Worm (Caenorhabditis elegans) whole organism, midembryonic: ENCODE data around the gene emb-9.

Experiments used
- T22C8.4 ChIP-seq: fragments of 200-800 bp; sonication (Bioruptor generic); IDR thresholded peaks from 2 replicates; pipeline ENCODE4 v1.3.6; 2022; ENCODE audit warnings: missing genetic modification characterization, missing compliant biosample characterization
- cog-1 ChIP-seq: sonication (generic microtip); optimal IDR thresholded peaks from 2 replicates; lab custom pipeline; 2016; ENCODE audit warnings: missing genetic modification characterization, missing compliant biosample characterization
- flt-1 ChIP-seq: fragments of 200-800 bp; sonication (Bioruptor generic); IDR thresholded peaks from 2 replicates; pipeline ENCODE4 v1.3.6; 2022; ENCODE audit warnings: missing genetic modification characterization, missing compliant biosample characterization
- klf-2 ChIP-seq: fragments of 200-800 bp; sonication (Bioruptor generic); conservative IDR thresholded peaks from 2 replicates; pipeline ENCODE4 v1.3.6; 2022; ENCODE audit warnings: missing genetic modification reagents, missing genetic modification characterization, missing compliant biosample characterization
- med-1 ChIP-seq: sonication (generic microtip); optimal IDR thresholded peaks from 2 replicates; lab custom pipeline; 2017; ENCODE audit warnings: missing genetic modification characterization, mild to moderate bottlenecking, missing compliant biosample characterization, antibody characterized with exemption, missing genetic modification reagents; ENCODE audit not compliant: insufficient read depth
- ref-1 ChIP-seq: fragments of 200-800 bp; sonication (Bioruptor generic); conservative IDR thresholded peaks from 2 replicates; pipeline ENCODE4 v1.3.6; 2022; ENCODE audit warnings: missing genetic modification reagents, missing genetic modification characterization, missing compliant biosample characterization
- tab-1 ChIP-seq: fragments of 200-800 bp; sonication (Bioruptor generic); IDR thresholded peaks from 2 replicates; pipeline ENCODE4 v1.3.6; 2022; ENCODE audit warnings: missing genetic modification characterization, missing compliant biosample characterization
- ztf-23 ChIP-seq: fragments of 200-800 bp; sonication (Bioruptor generic); IDR thresholded peaks from 2 replicates; pipeline ENCODE4 v1.3.6; 2022; ENCODE audit warnings: missing genetic modification reagents, missing genetic modification characterization, missing compliant biosample characterization
- ztf-29 ChIP-seq: fragments of 200-800 bp; sonication (Bioruptor generic); IDR thresholded peaks from 2 replicates; pipeline ENCODE4 v1.3.6; 2022; ENCODE audit warnings: missing genetic modification reagents, missing genetic modification characterization, missing compliant biosample characterization

emb-9 gene

DNA sequence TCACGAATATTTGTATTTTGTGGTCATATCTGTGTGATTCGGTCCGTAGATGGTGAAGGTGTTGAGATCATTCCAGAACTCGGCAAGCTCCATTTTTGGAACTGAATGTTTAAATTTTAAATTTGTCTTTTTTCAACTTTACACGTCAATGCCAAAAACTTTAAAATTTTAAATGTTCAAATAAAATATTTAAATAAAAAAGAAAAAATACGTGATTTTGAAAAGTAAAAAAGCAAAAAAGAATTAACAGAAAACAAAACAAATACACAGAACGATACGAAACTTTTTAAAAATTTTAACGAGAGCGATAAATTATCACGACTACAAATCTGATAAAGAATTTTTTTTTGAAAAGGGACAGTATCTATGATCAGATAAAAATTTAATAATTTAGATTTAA lies 10.1 kb downstream of the emb-9 start, which contains the start of gene elo-4:
elo-4 (minus strand) TSS at position 101 of the 400 bp plus-strand sequence.
- TF ChIP-seq ref-1 (GFP tag; lab: Robert Waterston, UW) = no peak
- TF ChIP-seq cog-1 (tag; lab: Kevin White, UChicago) = no peak
- no peak for TF ChIP-seq flt-1 (GFP tag; lab: Robert Waterston, UW)
- TF ChIP-seq ztf-29 (GFP tag; lab: Robert Waterston, UW) = no peak
- TF ChIP-seq T22C8.4 (GFP tag; lab: Robert Waterston, UW) = no peak
- TF ChIP-seq klf-2 (GFP tag; lab: Robert Waterston, UW) = no peak
- TF ChIP-seq ztf-23 (GFP tag; lab: Robert Waterston, UW) = no peak
- TF ChIP-seq med-1 (GFP tag; lab: Kevin White, UChicago) = no peak
- no peak for TF ChIP-seq tab-1 (GFP tag; lab: Robert Waterston, UW)

DNA sequence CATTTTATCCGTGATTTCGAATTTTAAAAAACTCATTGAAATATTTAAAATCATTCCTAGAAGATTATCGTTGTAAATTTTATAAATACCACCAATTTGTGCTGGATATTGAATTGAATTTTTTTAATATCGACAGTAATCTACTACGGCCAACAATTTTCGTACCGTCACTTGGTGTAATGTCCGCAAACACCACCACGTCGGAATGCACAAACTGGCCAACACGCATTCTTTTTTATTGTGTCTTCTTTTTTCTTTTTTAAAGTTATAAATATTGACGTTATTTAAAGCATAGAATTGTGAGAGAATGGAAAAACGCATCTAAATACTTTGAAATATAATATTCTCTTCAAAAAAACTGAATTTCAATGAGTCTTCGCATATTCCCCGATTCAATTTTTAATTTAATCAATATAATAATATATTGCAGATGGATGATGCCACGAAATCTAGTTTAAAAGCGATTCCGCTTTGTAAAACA lies 13.1 kb downstream of the emb-9 start, which contains the start of gene ufc-1:
ufc-1 (plus strand) TSS at position 431 of the 481 bp plus-strand sequence.
- TF ChIP-seq tab-1 (GFP tag; lab: Robert Waterston, UW) (no peak), klf-2 (GFP tag; lab: Robert Waterston, UW) (no peak), ztf-29 (GFP tag; lab: Robert Waterston, UW) (no peak)

DNA sequence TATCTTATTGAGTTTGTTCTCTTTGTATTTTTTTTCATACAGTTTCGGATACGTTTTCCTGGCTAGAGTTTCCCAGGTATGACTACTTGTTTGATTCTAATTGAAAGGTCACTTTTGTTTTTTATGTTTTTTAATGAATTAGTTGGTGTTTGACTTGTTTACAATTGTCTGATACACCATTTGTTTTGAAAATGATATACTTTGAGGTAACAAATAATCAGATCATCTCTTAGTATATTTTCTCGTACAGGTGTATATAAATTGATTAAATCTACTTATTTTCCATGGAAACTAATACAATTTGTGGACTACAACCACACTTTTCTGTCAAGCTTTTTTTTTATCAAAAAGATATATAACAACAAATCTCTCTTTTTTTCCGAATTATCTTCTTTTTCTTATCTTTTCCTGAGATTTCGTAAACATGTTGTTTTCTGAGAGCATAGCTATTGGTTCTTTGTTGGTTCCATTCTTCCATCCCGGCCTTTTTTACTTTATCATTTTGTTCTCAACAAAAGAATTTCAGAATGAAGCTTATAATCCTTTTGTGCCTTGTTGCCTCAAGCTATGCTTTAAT lies 14.4 kb downstream of the emb-9 start, which contains the start of gene ttr-5:
ttr-5 (plus strand) TSS at position 527 of the 577 bp plus-strand sequence.
- TF ChIP-seq ztf-23 (GFP tag; lab: Robert Waterston, UW) (no peak), tab-1 (GFP tag; lab: Robert Waterston, UW) (no peak), med-1 (GFP tag; lab: Kevin White, UChicago) (no peak), ref-1 (GFP tag; lab: Robert Waterston, UW) (no peak), flt-1 (GFP tag; lab: Robert Waterston, UW) (no peak), cog-1 (tag; lab: Kevin White, UChicago) (no peak), T22C8.4 (GFP tag; lab: Robert Waterston, UW) (no peak), klf-2 (GFP tag; lab: Robert Waterston, UW) (no peak), ztf-29 (GFP tag; lab: Robert Waterston, UW) (no peak)

DNA sequence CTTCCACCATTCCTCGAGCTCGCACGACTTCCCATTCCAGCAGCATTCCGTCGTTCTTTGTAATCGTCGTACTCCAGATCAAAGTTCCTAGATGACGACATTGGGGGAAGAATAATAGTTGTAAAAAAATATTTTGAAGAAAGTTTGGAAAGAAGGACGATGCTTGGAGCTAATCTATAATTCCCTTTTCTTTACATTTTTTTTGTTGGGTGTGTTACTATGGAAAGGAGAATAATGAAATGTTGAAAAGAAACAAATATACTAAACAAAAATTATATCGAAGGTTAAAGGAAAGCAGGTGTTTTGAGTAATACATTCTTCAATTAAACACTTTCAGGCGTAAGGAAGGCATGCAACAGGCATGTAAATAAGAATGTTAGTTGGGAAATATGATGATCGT lies 15.0 kb downstream of the emb-9 start, which contains the start of gene C40H1.3:
C40H1.3 (minus strand) TSS at position 101 of the 400 bp plus-strand sequence.
- no peak for TF ChIP-seq ref-1 (GFP tag; lab: Robert Waterston, UW)
- no peak for TF ChIP-seq klf-2 (GFP tag; lab: Robert Waterston, UW)
- TF ChIP-seq ztf-29 (GFP tag; lab: Robert Waterston, UW) = no peak
- TF ChIP-seq tab-1 (GFP tag; lab: Robert Waterston, UW) = no peak
- TF ChIP-seq ztf-23 (GFP tag; lab: Robert Waterston, UW) = no peak
- no peak for TF ChIP-seq cog-1 (tag; lab: Kevin White, UChicago)
- no peak for TF ChIP-seq flt-1 (GFP tag; lab: Robert Waterston, UW)
- no peak for TF ChIP-seq T22C8.4 (GFP tag; lab: Robert Waterston, UW)
- TF ChIP-seq med-1 (GFP tag; lab: Kevin White, UChicago) = no peak

DNA sequence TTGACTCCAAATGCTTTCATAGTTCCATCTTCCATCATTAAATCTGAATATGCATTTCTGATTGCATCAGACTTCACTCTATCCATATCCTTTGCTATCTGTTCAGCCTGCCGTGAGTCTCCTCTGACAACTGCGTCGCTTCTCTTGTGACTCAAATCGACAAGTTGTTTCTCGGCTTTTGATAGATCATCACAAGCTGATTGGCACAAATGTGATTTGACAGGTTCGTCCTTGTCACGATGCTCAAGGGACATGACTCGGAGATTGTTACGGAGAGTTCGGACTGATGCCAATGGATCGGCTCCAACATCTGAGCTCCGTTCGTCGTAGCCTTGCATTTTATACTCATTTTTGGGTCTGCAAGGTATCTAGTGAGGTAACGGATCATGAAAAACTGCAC lies 15.5 kb downstream of the emb-9 start:
- no peak for TF ChIP-seq ref-1 (GFP tag; lab: Robert Waterston, UW)
- no peak for TF ChIP-seq klf-2 (GFP tag; lab: Robert Waterston, UW)
- TF ChIP-seq cog-1 (tag; lab: Kevin White, UChicago) = no peak
- no peak for TF ChIP-seq tab-1 (GFP tag; lab: Robert Waterston, UW)
- TF ChIP-seq T22C8.4 (GFP tag; lab: Robert Waterston, UW) = no peak
- TF ChIP-seq ztf-23 (GFP tag; lab: Robert Waterston, UW) = no peak
- no peak for TF ChIP-seq ztf-29 (GFP tag; lab: Robert Waterston, UW)
- TF ChIP-seq flt-1 (GFP tag; lab: Robert Waterston, UW) = no peak
- TF ChIP-seq med-1 (GFP tag; lab: Kevin White, UChicago) = no peak

DNA sequence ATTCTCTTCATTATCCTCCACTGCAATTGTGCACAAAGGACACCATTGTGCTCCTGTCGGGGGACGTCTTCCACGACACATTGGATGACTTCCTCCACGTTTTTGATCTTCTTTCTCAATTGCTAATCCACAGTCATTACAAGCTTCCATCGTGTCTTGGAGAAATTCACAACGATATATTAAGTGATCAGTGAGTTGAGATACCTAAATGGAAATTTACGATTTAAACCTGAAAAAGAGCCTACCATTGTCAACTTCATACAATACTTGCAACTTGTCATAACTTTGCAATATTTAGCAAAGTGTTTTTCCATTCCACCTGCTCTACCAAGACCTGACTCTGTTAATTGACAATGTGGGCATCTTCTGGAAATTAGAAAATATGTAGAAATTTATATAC lies 16.3 kb downstream of the emb-9 start:
- no peak for TF ChIP-seq flt-1 (GFP tag; lab: Robert Waterston, UW)
- TF ChIP-seq ztf-29 (GFP tag; lab: Robert Waterston, UW) = no peak
- TF ChIP-seq klf-2 (GFP tag; lab: Robert Waterston, UW) = no peak
- TF ChIP-seq med-1 (GFP tag; lab: Kevin White, UChicago) = no peak
- TF ChIP-seq ref-1 (GFP tag; lab: Robert Waterston, UW) = no peak
- no peak for TF ChIP-seq cog-1 (tag; lab: Kevin White, UChicago)

DNA sequence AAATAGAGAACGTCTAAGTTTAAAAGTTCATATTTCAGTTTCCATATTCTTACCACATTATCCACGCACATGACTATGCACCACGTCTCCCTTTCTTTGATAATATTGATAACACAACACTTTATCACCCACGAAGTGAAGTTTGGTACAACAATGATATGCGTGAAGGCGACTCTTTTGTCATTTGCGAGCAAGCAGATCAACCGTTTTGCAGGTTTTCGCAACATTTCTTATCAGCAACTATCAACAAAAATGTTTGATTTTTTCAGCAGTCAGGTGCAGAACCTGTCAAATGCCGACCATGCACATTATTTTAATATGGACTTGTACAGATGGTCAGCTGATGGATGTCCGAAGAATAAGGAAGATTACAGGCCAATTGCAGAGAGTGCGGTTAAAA lies 17.7 kb downstream of the emb-9 start:
- TF ChIP-seq ref-1 (GFP tag; lab: Robert Waterston, UW) (no peak), flt-1 (GFP tag; lab: Robert Waterston, UW) (no peak), med-1 (GFP tag; lab: Kevin White, UChicago) (no peak), klf-2 (GFP tag; lab: Robert Waterston, UW) (no peak), ztf-23 (GFP tag; lab: Robert Waterston, UW) (no peak), tab-1 (GFP tag; lab: Robert Waterston, UW) (no peak), cog-1 (tag; lab: Kevin White, UChicago) (no peak), T22C8.4 (GFP tag; lab: Robert Waterston, UW) (no peak), ztf-29 (GFP tag; lab: Robert Waterston, UW) (no peak)

DNA sequence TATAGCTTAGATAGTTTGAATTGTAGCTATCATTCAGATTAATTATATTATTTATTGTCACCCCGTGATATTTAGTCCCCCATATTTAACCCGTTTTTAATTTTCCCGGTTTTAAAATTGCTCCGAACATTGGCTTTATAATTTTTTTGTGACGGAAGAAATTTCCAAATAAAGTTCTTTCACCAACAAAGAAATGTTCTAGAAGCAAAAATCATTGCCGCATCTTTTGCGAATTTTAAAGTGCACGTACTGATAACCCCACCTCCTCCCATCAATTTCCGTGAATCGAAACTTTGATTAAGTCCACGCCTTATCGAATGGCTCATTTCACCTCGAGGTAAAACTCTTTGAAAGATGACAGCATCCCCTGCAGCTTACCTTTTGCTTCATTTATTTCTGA lies 19.5 kb downstream of the emb-9 start, which contains the start of gene C40H1.7:
C40H1.7 (plus strand) TSS at position 301 of the 400 bp plus-strand sequence.
- TF ChIP-seq ztf-23 (GFP tag; lab: Robert Waterston, UW) (no peak), klf-2 (GFP tag; lab: Robert Waterston, UW) (no peak), ref-1 (GFP tag; lab: Robert Waterston, UW) (no peak), T22C8.4 (GFP tag; lab: Robert Waterston, UW) (no peak), tab-1 (GFP tag; lab: Robert Waterston, UW) (no peak), cog-1 (tag; lab: Kevin White, UChicago) (no peak), ztf-29 (GFP tag; lab: Robert Waterston, UW) (no peak), med-1 (GFP tag; lab: Kevin White, UChicago) (no peak)
